Worm (Caenorhabditis elegans): ENCODE results near the gene F26F12.2.

ce11 chrV:5792031-5792430 is 46.4 kb downstream of the F26F12.2 start, which contains the start of gene ZC250.2:
- TF ChIP-seq lsy-2 (tag; optimal IDR thresholded peaks at IDR 0.05) (no peak), R02D3.7 (tag; optimal IDR thresholded peaks at IDR 0.05) (no peak), ceh-82 (tag; optimal IDR thresholded peaks at IDR 0.05) (no peak)
